Worm (Caenorhabditis elegans): ENCODE results near the gene sfxn-1.2.

- TF ChIP-seq nhr-232 (tag; optimal IDR thresholded peaks at IDR 0.05) = no peak
- no peak for TF ChIP-seq nhr-11 (tag; optimal IDR thresholded peaks at IDR 0.05)
- no peak for TF ChIP-seq T23F11.4 (GFP tag; optimal IDR thresholded peaks at IDR 0.05)
- TF ChIP-seq unc-55 (GFP tag; optimal IDR thresholded peaks at IDR 0.05) = no peak
- no peak for TF ChIP-seq nfya-1 (tag; optimal IDR thresholded peaks at IDR 0.05)
- no peak for TF ChIP-seq ceh-9 (tag; optimal IDR thresholded peaks at IDR 0.05)
- TF ChIP-seq ama-1 (optimal IDR thresholded peaks at IDR 0.05) = no peak
- TF ChIP-seq pag-3 (tag; optimal IDR thresholded peaks at IDR 0.05; ENCODE audit: borderline replicate concordance) = no peak
- no peak for TF ChIP-seq pha-4 (tag; optimal IDR thresholded peaks at IDR 0.05)
- no peak for TF ChIP-seq pax-1 (tag; optimal IDR thresholded peaks at IDR 0.05)
Measured at ce11 chrII:11188026-11188425, 2.2 kb downstream of the sfxn-1.2 start, which contains the start of gene F37H8.5.
